ENCODE assay signal across 4 fruit fly cellular contexts in genomic region chr3R:10415923-10416322, dm6.
A peak's percentile ranks its signal among the peaks of the same experiment; 100 is the strongest.
TF ChIP-seq lines count a peak whose summit lies in the region.

CG6345 (minus strand) TSS chr3R:10416046.

TF ChIP-seq in whole organism, adult, 20 proteins besides CTCF, POLR2A, EP300 and RAD21 (continued from another document):
- peak; percentile 48 for TF ChIP-seq Hr96 (GFP tag; optimal IDR thresholded peaks at IDR 0.05; lab: Kevin White, UChicago)
- peak; percentile 63 for TF ChIP-seq CG1620 (GFP tag; optimal IDR thresholded peaks at IDR 0.05; lab: Kevin White, UChicago)

TF ChIP-seq in whole organism, embryonic, 481 proteins besides CTCF, POLR2A, EP300 and RAD21 (continued from another document and continues in another):
- 0 out of 2 replicates have a peak, but pooled peaks have one; percentile 13 for TF ChIP-seq Scr (GFP tag; IDR thresholded peaks at IDR 0.05; lab: Robert Waterston, UW; ENCODE audit: partially characterized antibody)
- TF ChIP-seq zfh2 (GFP tag; optimal IDR thresholded peaks at IDR 0.05; lab: Kevin White, UChicago): peak; percentile 34
- TF ChIP-seq slbo (GFP tag; IDR thresholded peaks at IDR 0.05; lab: Robert Waterston, UW): peak; percentile 80
- TF ChIP-seq Eip74EF (GFP tag; optimal IDR thresholded peaks at IDR 0.05; lab: Kevin White, UChicago): peak in 1 of 2 experiments; percentile 31
- peak; percentile 89 for TF ChIP-seq btn (GFP tag; optimal IDR thresholded peaks at IDR 0.05; lab: Kevin White, UChicago)
- TF ChIP-seq Dek (tag; optimal IDR thresholded peaks at IDR 0.05; lab: Kevin White, UChicago): peak; percentile 68
- TF ChIP-seq Stat92E (GFP tag; optimal IDR thresholded peaks at IDR 0.05; lab: Kevin White, UChicago): peak in 1 of 3 experiments; percentile 36
- peak; percentile 91 for TF ChIP-seq vvl (GFP tag; IDR thresholded peaks at IDR 0.05; lab: Robert Waterston, UW)
- peak; percentile 78 for TF ChIP-seq Six4 (GFP tag; optimal IDR thresholded peaks at IDR 0.05; lab: Kevin White, UChicago)
- TF ChIP-seq wek (GFP tag; optimal IDR thresholded peaks at IDR 0.05; lab: Kevin White, UChicago): peak; percentile 85
- TF ChIP-seq ro (GFP tag; IDR thresholded peaks at IDR 0.05; lab: Robert Waterston, UW): no peak; the same call in 1 of the 2 replicates
- peak; percentile 81 for TF ChIP-seq repo (GFP tag; optimal IDR thresholded peaks at IDR 0.05; lab: Kevin White, UChicago)
- TF ChIP-seq dati (GFP tag; IDR thresholded peaks at IDR 0.05; lab: Robert Waterston, UW): no peak
- peak; percentile 83 for TF ChIP-seq sob (GFP tag; IDR thresholded peaks at IDR 0.05; lab: Robert Waterston, UW)
- TF ChIP-seq aop (GFP tag; IDR thresholded peaks at IDR 0.05; lab: Robert Waterston, UW): 0 out of 2 replicates have a peak, but pooled peaks have one; percentile 36
- TF ChIP-seq CG9215 (GFP tag; IDR thresholded peaks at IDR 0.05; lab: Robert Waterston, UW): peak; percentile 20; the same call in 1 of the 2 replicates
- TF ChIP-seq Ets97D (GFP tag; optimal IDR thresholded peaks at IDR 0.05; lab: Kevin White, UChicago): peak; percentile 43
- TF ChIP-seq Mes4 (GFP tag; optimal IDR thresholded peaks at IDR 0.05; lab: Kevin White, UChicago): peak; percentile 85
- TF ChIP-seq eve (GFP tag; optimal IDR thresholded peaks at IDR 0.05; lab: Kevin White, UChicago): no peak
- TF ChIP-seq yki (optimal IDR thresholded peaks at IDR 0.05; lab: Kevin White, UChicago): no peak
- TF ChIP-seq CG14014 (GFP tag; IDR thresholded peaks at IDR 0.05; lab: Robert Waterston, UW): peak; percentile 82
- TF ChIP-seq CG7745 (tag; optimal IDR thresholded peaks at IDR 0.05; lab: Kevin White, UChicago): no peak
- TF ChIP-seq tio (GFP tag; optimal IDR thresholded peaks at IDR 0.05; lab: Kevin White, UChicago): no peak
- TF ChIP-seq Dref (GFP tag; IDR thresholded peaks at IDR 0.05; lab: Robert Waterston, UW): no peak
- TF ChIP-seq Atf3 (GFP tag; optimal IDR thresholded peaks at IDR 0.05; lab: Kevin White, UChicago): peak; percentile 75
- TF ChIP-seq CG4730 (GFP tag; IDR thresholded peaks at IDR 0.05; lab: Robert Waterston, UW): peak; percentile 69
- TF ChIP-seq tgo (GFP tag; IDR thresholded peaks at IDR 0.05; lab: Robert Waterston, UW): peak; percentile 73
- TF ChIP-seq ap (GFP tag; IDR thresholded peaks at IDR 0.05; lab: Robert Waterston, UW): peak; percentile 71
- TF ChIP-seq CG6765 (GFP tag; optimal IDR thresholded peaks at IDR 0.05; lab: Kevin White, UChicago): peak; percentile 91
- peak; percentile 80 to 96 for TF ChIP-seq Pdp1 (GFP tag; optimal IDR thresholded peaks at IDR 0.05; lab: Kevin White, UChicago)
- peak; percentile 56 for TF ChIP-seq da (GFP tag; optimal IDR thresholded peaks at IDR 0.05; lab: Kevin White, UChicago)
- TF ChIP-seq bbx (GFP tag; IDR thresholded peaks at IDR 0.05; lab: Robert Waterston, UW; ENCODE audit: partially characterized antibody): no peak
- peak; percentile 63 for TF ChIP-seq CG12155 (GFP tag; optimal IDR thresholded peaks at IDR 0.05; lab: Kevin White, UChicago)
- TF ChIP-seq CG7556 (GFP tag; optimal IDR thresholded peaks at IDR 0.05; lab: Kevin White, UChicago): peak; percentile 59
- TF ChIP-seq CG13287 (GFP tag; IDR thresholded peaks at IDR 0.05; lab: Robert Waterston, UW; ENCODE audit: partially characterized antibody): peak; percentile 48; the same call in 1 of the 2 replicates
- TF ChIP-seq Atf6 (GFP tag; IDR thresholded peaks at IDR 0.05; lab: Robert Waterston, UW): peak; percentile 67
- peak; percentile 47 for TF ChIP-seq row (GFP tag; IDR thresholded peaks at IDR 0.05; lab: Robert Waterston, UW)
- TF ChIP-seq CG15479 (GFP tag; optimal IDR thresholded peaks at IDR 0.05; lab: Kevin White, UChicago): no peak
- peak; percentile 69 for TF ChIP-seq CG18476 (GFP tag; optimal IDR thresholded peaks at IDR 0.05; lab: Kevin White, UChicago)
- peak; percentile 77 for TF ChIP-seq CG10209 (GFP tag; optimal IDR thresholded peaks at IDR 0.05; lab: Kevin White, UChicago)
- TF ChIP-seq CG10543 (GFP tag; optimal IDR thresholded peaks at IDR 0.05; lab: Kevin White, UChicago): peak; percentile 76
- TF ChIP-seq CG6689 (GFP tag; IDR thresholded peaks at IDR 0.05; lab: Robert Waterston, UW): peak; percentile 65

TF ChIP-seq in whole organism, prepupa, 60 proteins besides CTCF, POLR2A, EP300 and RAD21 (continued from another document):
- peak; percentile 26 for TF ChIP-seq dsx (GFP tag; optimal IDR thresholded peaks at IDR 0.05; lab: Kevin White, UChicago; ENCODE audit: poor library complexity, severe bottlenecking)
- peak; percentile 38 for TF ChIP-seq CG8319 (GFP tag; optimal IDR thresholded peaks at IDR 0.05; lab: Kevin White, UChicago)
- TF ChIP-seq ss (GFP tag; optimal IDR thresholded peaks at IDR 0.05; lab: Kevin White, UChicago): peak in 1 of 2 experiments; percentile 50
- peak; percentile 56 for TF ChIP-seq CG7368 (GFP tag; optimal IDR thresholded peaks at IDR 0.05; lab: Kevin White, UChicago)
- TF ChIP-seq Sox102F (GFP tag; optimal IDR thresholded peaks at IDR 0.05; lab: Kevin White, UChicago): no peak
- no peak for TF ChIP-seq CG4318 (GFP tag; optimal IDR thresholded peaks at IDR 0.05; lab: Kevin White, UChicago)
- TF ChIP-seq esn (GFP tag; optimal IDR thresholded peaks at IDR 0.05; lab: Kevin White, UChicago): peak; percentile 81
- peak in 1 of 2 experiments; percentile 48 for TF ChIP-seq salr (GFP tag; optimal IDR thresholded peaks at IDR 0.05; lab: Kevin White, UChicago)
- TF ChIP-seq CG8632 (GFP tag; optimal IDR thresholded peaks at IDR 0.05; lab: Kevin White, UChicago): peak; percentile 28
- peak; percentile 83 for TF ChIP-seq cyc (GFP tag; optimal IDR thresholded peaks at IDR 0.05; lab: Kevin White, UChicago)
- peak; percentile 12 for TF ChIP-seq CG11902 (GFP tag; optimal IDR thresholded peaks at IDR 0.05; lab: Kevin White, UChicago)
- TF ChIP-seq Ets96B (tag; optimal IDR thresholded peaks at IDR 0.05; lab: Kevin White, UChicago): peak; percentile 61
- no peak for TF ChIP-seq spab (GFP tag; optimal IDR thresholded peaks at IDR 0.05; lab: Kevin White, UChicago)
- TF ChIP-seq achi (GFP tag; optimal IDR thresholded peaks at IDR 0.05; lab: Kevin White, UChicago): peak; percentile 51
- TF ChIP-seq eg (GFP tag; IDR thresholded peaks at IDR 0.05; lab: Robert Waterston, UW): peak; percentile 49; the same call in 1 of the 3 replicates
- TF ChIP-seq svp (GFP tag; lab: Kevin White, UChicago): peak; percentile 78
- peak; percentile 66 for TF ChIP-seq acj6 (GFP tag; optimal IDR thresholded peaks at IDR 0.05; lab: Kevin White, UChicago)
- peak; percentile 72 for TF ChIP-seq CG6163 (GFP tag; IDR thresholded peaks at IDR 0.05; lab: Robert Waterston, UW)
- no peak for TF ChIP-seq Hr38 (GFP tag; optimal IDR thresholded peaks at IDR 0.05; lab: Kevin White, UChicago)
- peak; percentile 47 for TF ChIP-seq CG6808 (GFP tag; optimal IDR thresholded peaks at IDR 0.05; lab: Kevin White, UChicago)
- peak; percentile 85 for TF ChIP-seq CG3919 (GFP tag; optimal IDR thresholded peaks at IDR 0.05; lab: Kevin White, UChicago)
- TF ChIP-seq Eip78C (GFP tag; lab: Kevin White, UChicago): peak; percentile 87
- peak; percentile 21 for TF ChIP-seq Ets21C (GFP tag; optimal IDR thresholded peaks at IDR 0.05; lab: Kevin White, UChicago)
- peak; percentile 59 for TF ChIP-seq Sox14 (GFP tag; optimal IDR thresholded peaks at IDR 0.05; lab: Kevin White, UChicago)
- TF ChIP-seq CG11762 (GFP tag; optimal IDR thresholded peaks at IDR 0.05; lab: Kevin White, UChicago; ENCODE audit: insufficient read depth): peak; percentile 61
- no peak for TF ChIP-seq vri (GFP tag; optimal IDR thresholded peaks at IDR 0.05; lab: Kevin White, UChicago)
- TF ChIP-seq Gug (GFP tag; IDR thresholded peaks at IDR 0.05; lab: Robert Waterston, UW): no peak; the same call in 1 of the 2 replicates
- no peak for TF ChIP-seq CG16779 (tag; optimal IDR thresholded peaks at IDR 0.05; lab: Kevin White, UChicago)
- peak; percentile 93 for TF ChIP-seq fkh (GFP tag; optimal IDR thresholded peaks at IDR 0.05; lab: Kevin White, UChicago)
- peak; percentile 75 for TF ChIP-seq pdm3 (GFP tag; optimal IDR thresholded peaks at IDR 0.05; lab: Kevin White, UChicago)
- TF ChIP-seq CG1621 (tag; optimal IDR thresholded peaks at IDR 0.05; lab: Kevin White, UChicago): no peak
- peak; percentile 76 for TF ChIP-seq dac (GFP tag; optimal IDR thresholded peaks at IDR 0.05; lab: Kevin White, UChicago)
- TF ChIP-seq Smox (GFP tag; optimal IDR thresholded peaks at IDR 0.05; lab: Kevin White, UChicago): no peak
- peak; percentile 51 for TF ChIP-seq CG32006 (GFP tag; optimal IDR thresholded peaks at IDR 0.05; lab: Kevin White, UChicago)
- TF ChIP-seq Blimp-1 (GFP tag; optimal IDR thresholded peaks at IDR 0.05; lab: Kevin White, UChicago): peak; percentile 28
- no peak for TF ChIP-seq Sox15 (GFP tag; optimal IDR thresholded peaks at IDR 0.05; lab: Kevin White, UChicago)
- TF ChIP-seq lz (GFP tag; optimal IDR thresholded peaks at IDR 0.05; lab: Kevin White, UChicago): peak; percentile 71
- TF ChIP-seq CG10669 (GFP tag; optimal IDR thresholded peaks at IDR 0.05; lab: Kevin White, UChicago): peak; percentile 66
- no peak for TF ChIP-seq CG34406 (GFP tag; optimal IDR thresholded peaks at IDR 0.05; lab: Kevin White, UChicago)
- peak; percentile 58 for TF ChIP-seq net (GFP tag; optimal IDR thresholded peaks at IDR 0.05; lab: Kevin White, UChicago)
- peak; percentile 74 for TF ChIP-seq topi (GFP tag; optimal IDR thresholded peaks at IDR 0.05; lab: Kevin White, UChicago)

TF ChIP-seq in whole organism, pupa, 21 proteins besides CTCF, POLR2A, EP300 and RAD21 (continued from another document):
- TF ChIP-seq CG32121 (GFP tag; IDR thresholded peaks at IDR 0.05; lab: Robert Waterston, UW): peak; percentile 39; the same call in 1 of the 2 replicates
